Worm (Caenorhabditis elegans): ENCODE measurements around the gene T27E9.2.
"Not testable (repeated sequence)": the region's sequence is repeated elsewhere in the genome, so short reads cannot be mapped to it uniquely, and the experiment has no call there.

T27E9.2 gene

ce11 chrIII:13462138-13462634 is at the start of gene T27E9.2, which contains the start of gene abcf-2:
Gene T27E9.2 (minus strand): TSS chrIII:13462584.
Gene abcf-2 (minus strand): TSS chrIII:13462238.
- TF ChIP-seq ama-1 (optimal IDR thresholded peaks at IDR 0.05) (no peak), efl-1 (optimal IDR thresholded peaks at IDR 0.05) (no peak), efl-1 (GFP tag; optimal IDR thresholded peaks at IDR 0.05 in 1 of 2) (peak in 1 of 2 experiments; percentile 86), nhr-47 (tag; optimal IDR thresholded peaks at IDR 0.05) (no peak), fos-1 (tag; optimal IDR thresholded peaks at IDR 0.05) (no peak), dsc-1 (tag; optimal IDR thresholded peaks at IDR 0.05) (no peak), lin-15B (tag; optimal IDR thresholded peaks at IDR 0.05) (no peak), F16B12.6 (tag; optimal IDR thresholded peaks at IDR 0.05) (no peak), vab-15 (tag; optimal IDR thresholded peaks at IDR 0.05) (no peak)

ce11 chrIII:13510753-13511152 is 48.4 kb upstream of the T27E9.2 start:
- TF ChIP-seq lir-3 (tag; optimal IDR thresholded peaks at IDR 0.05; ENCODE audit: poor library complexity), result no peak
- TF ChIP-seq ces-1 (GFP tag; optimal IDR thresholded peaks at IDR 0.05), result no peak
- TF ChIP-seq nhr-90 (tag; optimal IDR thresholded peaks at IDR 0.05; ENCODE audit: poor library complexity), result no peak
- TF ChIP-seq efl-1 (optimal IDR thresholded peaks at IDR 0.05), result no peak
- TF ChIP-seq efl-1 (GFP tag; optimal IDR thresholded peaks at IDR 0.05 in 1 of 2), result no peak
- TF ChIP-seq snpc-4 (tag; optimal IDR thresholded peaks at IDR 0.05), result no peak
- no peak for TF ChIP-seq aha-1 (tag; optimal IDR thresholded peaks at IDR 0.05)
- no peak for TF ChIP-seq xbp-1 (tag; optimal IDR thresholded peaks at IDR 0.05)

DNA sequence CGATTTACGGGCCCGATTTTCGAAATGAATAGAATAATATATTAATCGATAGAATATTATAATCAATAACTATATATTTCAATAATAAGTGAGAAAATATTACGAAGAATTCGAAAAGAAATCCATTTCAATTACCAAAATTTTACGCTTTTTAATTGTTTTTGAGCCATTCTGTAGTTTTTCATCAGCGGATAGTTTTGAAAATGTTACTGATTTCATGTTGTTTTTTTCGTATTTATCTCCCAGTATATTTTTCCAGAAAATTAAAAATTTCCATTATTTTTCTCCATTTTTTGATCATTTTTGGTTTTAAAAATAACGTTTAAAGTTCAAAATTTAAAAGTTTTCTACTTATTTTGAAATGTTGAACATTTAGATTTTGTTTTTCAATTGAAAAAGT is 43.3 kb upstream of the T27E9.2 start, which contains the start of gene T28A8.3:
TSS of gene T28A8.3 (plus strand) at position 301 of the 400 bp plus-strand sequence.
- TF ChIP-seq lin-13 (GFP tag; optimal IDR thresholded peaks at IDR 0.05) (no peak), mdl-1 (tag; optimal IDR thresholded peaks at IDR 0.05) (no peak), nhr-47 (tag; optimal IDR thresholded peaks at IDR 0.05) (no peak), nhr-71 (tag; optimal IDR thresholded peaks at IDR 0.05) (no peak)

- TF ChIP-seq unc-130 (tag; optimal IDR thresholded peaks at IDR 0.05) (no peak), mdl-1 (tag; optimal IDR thresholded peaks at IDR 0.05) (no peak), rnt-1 (tag; optimal IDR thresholded peaks at IDR 0.05) (no peak)
Observed at ce11 chrIII:13503379-13503778, 41.0 kb upstream of the T27E9.2 start, which contains the start of gene T28A8.4. Gene T28A8.4 (plus strand): TSS chrIII:13503679.

- TF ChIP-seq egl-13 (tag; optimal IDR thresholded peaks at IDR 0.05) (no peak), nhr-11 (tag; optimal IDR thresholded peaks at IDR 0.05) (no peak), dpl-1 (GFP tag; optimal IDR thresholded peaks at IDR 0.05) (no peak), nhr-19 (GFP tag; conservative IDR thresholded peaks at IDR 0.05) (no peak), nhr-28 (tag; optimal IDR thresholded peaks at IDR 0.05) (no peak), hlh-4 (tag; optimal IDR thresholded peaks at IDR 0.05) (no peak)
Observed at ce11 chrIII:13502513-13502912, 40.1 kb upstream of the T27E9.2 start, which contains the start of gene T28A8.8. Gene T28A8.8 (plus strand): TSS chrIII:13502813.

DNA sequence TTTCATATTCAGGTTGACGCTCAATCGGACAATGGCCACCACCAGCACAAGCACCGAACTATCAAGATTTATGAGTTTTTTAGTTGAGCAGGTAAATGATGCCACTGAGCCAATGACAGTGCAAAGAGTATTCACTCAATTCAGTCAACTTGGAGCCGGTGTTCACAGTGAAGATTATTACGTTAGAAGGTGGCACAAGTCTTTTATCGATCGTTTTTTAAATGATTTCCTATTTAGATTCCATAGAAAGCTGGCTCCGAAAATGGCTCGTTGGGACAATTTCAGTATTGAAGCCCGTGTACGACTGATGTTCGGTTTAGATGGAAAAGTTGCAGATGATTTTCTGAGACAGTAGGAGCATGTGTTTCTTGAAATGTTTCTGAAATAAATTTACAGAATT is 39.2 kb upstream of the T27E9.2 start, which contains the start of gene T28A8.5:
TSS of gene T28A8.5 (plus strand) at position 32 of the 400 bp plus-strand sequence.
- TF ChIP-seq efl-1 (optimal IDR thresholded peaks at IDR 0.05) (no peak), efl-1 (GFP tag; optimal IDR thresholded peaks at IDR 0.05 in 1 of 2) (peak in 1 of 2 experiments; percentile 84), sptf-1 (tag; optimal IDR thresholded peaks at IDR 0.05) (no peak)

DNA sequence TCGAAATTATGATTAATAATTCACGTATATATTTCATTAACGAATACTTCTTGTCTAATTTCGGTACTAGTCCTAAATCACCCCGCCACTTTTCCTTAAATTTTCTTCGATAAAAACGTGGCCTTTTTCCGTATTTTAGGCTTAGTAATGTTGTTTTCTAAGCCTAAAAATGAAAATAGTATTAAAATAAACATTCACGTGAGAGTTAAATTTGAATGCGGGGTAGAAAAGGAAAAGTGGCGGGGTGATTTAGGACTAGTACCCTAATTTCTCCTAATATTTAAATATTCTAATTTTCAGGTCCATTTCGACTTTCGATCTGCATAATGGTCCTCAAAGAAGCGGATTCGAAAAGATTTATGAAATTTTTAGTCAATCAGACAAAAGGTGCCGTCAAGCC is 36.5 kb upstream of the T27E9.2 start, which contains the start of gene T28A8.6:
TSS of gene T28A8.6 (plus strand) at position 301 of the 400 bp plus-strand sequence.
- not testable (repeated sequence) for TF ChIP-seq nhr-47, nhr-28, nhr-12 (tag; optimal IDR thresholded peaks at IDR 0.05)
